Worm (Caenorhabditis elegans): Measurements from ENCODE around the gene pgp-3.

The pgp-3 gene

ce11 chrX:11365995-11366394 is 14.0 kb downstream of the pgp-3 start:
- TF ChIP-seq elt-3 (tag; optimal IDR thresholded peaks at IDR 0.05) (no peak), unc-39 (tag; optimal IDR thresholded peaks at IDR 0.05) (no peak), nhr-76 (tag; optimal IDR thresholded peaks at IDR 0.05) (no peak), ceh-39 (tag; optimal IDR thresholded peaks at IDR 0.05) (no peak), unc-62 (GFP tag; optimal IDR thresholded peaks at IDR 0.05) (no peak), mep-1 (tag; optimal IDR thresholded peaks at IDR 0.05) (no peak), sptf-1 (tag; optimal IDR thresholded peaks at IDR 0.05) (peak; percentile 32), pha-4 (tag; optimal IDR thresholded peaks at IDR 0.05) (peak; percentile 24), nhr-2 (tag; optimal IDR thresholded peaks at IDR 0.05) (peak; percentile 88)

- no peak for TF ChIP-seq zip-8 (tag; optimal IDR thresholded peaks at IDR 0.05)
- TF ChIP-seq tbx-8 (GFP tag; optimal IDR thresholded peaks at IDR 0.05) = no peak
- TF ChIP-seq elt-1 (tag; optimal IDR thresholded peaks at IDR 0.05; ENCODE audit: borderline replicate concordance, insufficient read depth) = no peak
- TF ChIP-seq ceh-43 (GFP tag; optimal IDR thresholded peaks at IDR 0.05) = no peak
- TF ChIP-seq sem-2 (GFP tag; optimal IDR thresholded peaks at IDR 0.05) = no peak
- TF ChIP-seq ces-1 (GFP tag; optimal IDR thresholded peaks at IDR 0.05) = no peak
- no peak for TF ChIP-seq nhr-12 (tag; optimal IDR thresholded peaks at IDR 0.05)
- no peak for TF ChIP-seq blmp-1 (tag; optimal IDR thresholded peaks at IDR 0.05)
- TF ChIP-seq cnd-1 (tag; optimal IDR thresholded peaks at IDR 0.05) = no peak
- TF ChIP-seq lin-13 (tag; optimal IDR thresholded peaks at IDR 0.05) = no peak
Observed at ce11 chrX:11367087-11367486, 15.1 kb downstream of the pgp-3 start.

ce11 chrX:11367640-11368039 is 15.7 kb downstream of the pgp-3 start:
- TF ChIP-seq pha-4 (tag; optimal IDR thresholded peaks at IDR 0.05) (no peak), nhr-12 (tag; optimal IDR thresholded peaks at IDR 0.05) (no peak), mep-1 (tag; optimal IDR thresholded peaks at IDR 0.05) (no peak), ceh-83 (GFP tag; optimal IDR thresholded peaks at IDR 0.05) (no peak), sptf-1 (tag; optimal IDR thresholded peaks at IDR 0.05) (peak; percentile 37), M03D4.4 (tag; optimal IDR thresholded peaks at IDR 0.05) (no peak), ces-1 (GFP tag; optimal IDR thresholded peaks at IDR 0.05) (peak; percentile 60)

DNA sequence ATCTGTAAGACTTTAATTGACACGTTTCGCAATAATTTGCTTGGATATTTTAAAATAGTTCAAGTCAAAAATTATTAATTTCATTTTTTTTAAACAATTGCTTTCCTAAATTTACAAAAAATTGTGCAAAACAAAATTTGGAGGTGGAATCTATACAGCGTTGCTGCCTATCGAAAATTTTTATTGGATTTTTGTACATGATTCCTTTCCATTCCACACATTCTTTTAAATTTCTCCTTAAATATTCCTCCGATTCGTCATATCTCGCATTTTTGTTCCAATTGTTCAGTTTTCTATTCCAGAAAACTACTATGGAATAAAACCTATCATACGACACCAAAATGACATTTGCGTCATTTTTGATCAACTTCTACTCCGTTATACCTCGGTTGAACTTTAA is 16.5 kb downstream of the pgp-3 start, which contains the start of gene ttyh-1:
ttyh-1 (plus strand) TSS at position 301 of the 400 bp plus-strand sequence.
- no peak for TF ChIP-seq lin-32 (GFP tag; optimal IDR thresholded peaks at IDR 0.05)
- TF ChIP-seq elt-1 (tag; optimal IDR thresholded peaks at IDR 0.05; ENCODE audit: borderline replicate concordance, insufficient read depth) = no peak
- no peak for TF ChIP-seq sem-2 (GFP tag; optimal IDR thresholded peaks at IDR 0.05)
- TF ChIP-seq tbx-8 (GFP tag; optimal IDR thresholded peaks at IDR 0.05) = no peak
- TF ChIP-seq M03D4.4 (tag; optimal IDR thresholded peaks at IDR 0.05) = no peak
- no peak for TF ChIP-seq unc-62 (GFP tag; optimal IDR thresholded peaks at IDR 0.05)
- no peak for TF ChIP-seq nhr-237 (tag; optimal IDR thresholded peaks at IDR 0.05)
- no peak for TF ChIP-seq ceh-39 (tag; optimal IDR thresholded peaks at IDR 0.05)
- TF ChIP-seq unc-120 (tag; optimal IDR thresholded peaks at IDR 0.05; ENCODE audit: poor library complexity, severe bottlenecking) = no peak
- TF ChIP-seq ces-1 (GFP tag; optimal IDR thresholded peaks at IDR 0.05) = no peak
- no peak for TF ChIP-seq bed-3 (GFP tag; optimal IDR thresholded peaks at IDR 0.05)
- no peak for TF ChIP-seq nhr-12 (tag; optimal IDR thresholded peaks at IDR 0.05)
- TF ChIP-seq pha-4 (tag; optimal IDR thresholded peaks at IDR 0.05) = no peak
- no peak for TF ChIP-seq blmp-1 (tag; optimal IDR thresholded peaks at IDR 0.05)
- TF ChIP-seq ceh-43 (GFP tag; optimal IDR thresholded peaks at IDR 0.05) = no peak
- no peak for TF ChIP-seq nhr-2 (tag; optimal IDR thresholded peaks at IDR 0.05)
- TF ChIP-seq sptf-1 (tag; optimal IDR thresholded peaks at IDR 0.05) = no peak
- no peak for TF ChIP-seq ceh-83 (GFP tag; optimal IDR thresholded peaks at IDR 0.05)

DNA sequence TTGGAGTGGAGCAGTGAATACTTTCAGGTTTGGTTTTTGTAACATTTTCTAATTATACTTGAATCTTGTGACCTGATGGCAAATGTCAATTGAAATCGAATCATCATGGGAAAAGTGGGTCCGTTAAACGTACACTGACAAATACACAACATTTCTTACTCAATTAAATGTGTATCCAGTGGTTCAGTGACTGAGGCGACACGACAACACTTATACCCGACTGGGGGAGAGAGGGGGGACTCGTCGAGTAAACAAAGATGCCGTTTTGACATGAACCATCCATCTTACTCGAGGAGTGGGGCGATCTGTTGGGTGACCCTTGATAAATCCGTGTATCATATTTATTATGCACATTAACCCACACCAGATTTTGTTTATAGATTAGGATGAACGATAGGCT is 16.9 kb downstream of the pgp-3 start:
- TF ChIP-seq lin-13 (tag; optimal IDR thresholded peaks at IDR 0.05) (no peak), nhr-237 (tag; optimal IDR thresholded peaks at IDR 0.05) (no peak), blmp-1 (tag; optimal IDR thresholded peaks at IDR 0.05) (no peak), mls-2 (tag; optimal IDR thresholded peaks at IDR 0.05) (no peak), snpc-4 (tag; optimal IDR thresholded peaks at IDR 0.05) (no peak), ceh-83 (GFP tag; optimal IDR thresholded peaks at IDR 0.05) (no peak), ces-1 (GFP tag; optimal IDR thresholded peaks at IDR 0.05) (peak; percentile 87), sptf-1 (tag; optimal IDR thresholded peaks at IDR 0.05) (no peak), sem-2 (GFP tag; optimal IDR thresholded peaks at IDR 0.05) (no peak), pha-4 (tag; optimal IDR thresholded peaks at IDR 0.05) (peak; percentile 43), ceh-43 (GFP tag; optimal IDR thresholded peaks at IDR 0.05) (no peak), drap-1 (GFP tag; optimal IDR thresholded peaks at IDR 0.05) (no peak), unc-62 (GFP tag; optimal IDR thresholded peaks at IDR 0.05) (peak; percentile 88), ham-2 (GFP tag; optimal IDR thresholded peaks at IDR 0.05) (no peak), bed-3 (GFP tag; optimal IDR thresholded peaks at IDR 0.05) (no peak), nhr-12 (tag; optimal IDR thresholded peaks at IDR 0.05) (no peak), unc-39 (tag; optimal IDR thresholded peaks at IDR 0.05) (no peak), elt-3 (tag; optimal IDR thresholded peaks at IDR 0.05) (no peak), nhr-2 (tag; optimal IDR thresholded peaks at IDR 0.05) (no peak), mab-5 (tag; optimal IDR thresholded peaks at IDR 0.05) (no peak), lsy-2 (tag; optimal IDR thresholded peaks at IDR 0.05) (no peak), elt-1 (tag; optimal IDR thresholded peaks at IDR 0.05; ENCODE audit: borderline replicate concordance, insufficient read depth) (no peak), lin-32 (GFP tag; optimal IDR thresholded peaks at IDR 0.05) (no peak), nhr-76 (tag; optimal IDR thresholded peaks at IDR 0.05) (no peak), M03D4.4 (tag; optimal IDR thresholded peaks at IDR 0.05) (no peak), mep-1 (tag; optimal IDR thresholded peaks at IDR 0.05) (peak; percentile 30), cnd-1 (tag; optimal IDR thresholded peaks at IDR 0.05) (no peak), unc-120 (tag; optimal IDR thresholded peaks at IDR 0.05; ENCODE audit: poor library complexity, severe bottlenecking) (peak; percentile 4), ceh-39 (tag; optimal IDR thresholded peaks at IDR 0.05) (no peak), tbx-8 (GFP tag; optimal IDR thresholded peaks at IDR 0.05) (no peak), ztf-11 (tag; optimal IDR thresholded peaks at IDR 0.05) (no peak), flh-1 (GFP tag; optimal IDR thresholded peaks at IDR 0.05) (no peak)

Data from whole organism, mixed stage, embryonic.